Worm (Caenorhabditis elegans) whole organism, L2 larva: ENCODE measurements around the gene str-44.
A peak's percentile ranks its signal among the peaks of the same experiment; 100 is the strongest.

Experiments used
- C34F6.9 ChIP-seq: fragments of 150-350 bp; optimal IDR thresholded peaks from 2 replicates; lab custom pipeline; 2014; ENCODE audit warnings: missing biosample characterization, missing genetic modification characterization
- R02D3.7 ChIP-seq: fragments of 150-350 bp; optimal IDR thresholded peaks from 2 replicates; lab custom pipeline; 2014; ENCODE audit warnings: missing biosample characterization, missing genetic modification characterization
- Y55F3AM.14 ChIP-seq: fragments of 200-800 bp; sonication (Bioruptor generic); optimal IDR thresholded peaks from 2 replicates; lab custom pipeline; 2018; ENCODE audit warnings: mild to moderate bottlenecking, missing genetic modification characterization, missing compliant biosample characterization
- alr-1 ChIP-seq: fragments of 150-350 bp; optimal IDR thresholded peaks from 2 replicates; lab custom pipeline; 2014; ENCODE audit warnings: missing biosample characterization, missing genetic modification characterization
- aly-2 ChIP-seq: fragments of 150-350 bp; optimal IDR thresholded peaks from 2 replicates; lab custom pipeline; 2014; ENCODE audit warnings: missing biosample characterization, missing genetic modification characterization
- ama-1 ChIP-seq: fragments of 150-350 bp; optimal IDR thresholded peaks from 2 replicates; lab custom pipeline; 2018; ENCODE audit warnings: inconsistent platforms
- blmp-1 ChIP-seq: sonication (generic microtip); optimal IDR thresholded peaks from 2 replicates; lab custom pipeline; 2017; ENCODE audit warnings: missing genetic modification characterization, mild to moderate bottlenecking, missing compliant biosample characterization, antibody characterized with exemption, moderate library complexity; ENCODE audit not compliant: insufficient read depth
- egl-27 ChIP-seq: sonication (generic microtip); optimal IDR thresholded peaks from 3 replicates; lab custom pipeline; 2017; ENCODE audit warnings: missing biosample characterization, missing genetic modification reagents, missing genetic modification characterization
- elt-3 ChIP-seq: sonication (generic microtip); optimal IDR thresholded peaks from 2 replicates; lab custom pipeline; 2017; ENCODE audit warnings: missing biosample characterization, missing genetic modification characterization
- fos-1 ChIP-seq: fragments of 150-350 bp; optimal IDR thresholded peaks from 2 replicates; lab custom pipeline; 2014; ENCODE audit warnings: missing biosample characterization, missing genetic modification characterization
- gmeb-1 ChIP-seq: fragments of 150-350 bp; optimal IDR thresholded peaks from 2 replicates; lab custom pipeline; 2014; ENCODE audit warnings: missing biosample characterization, missing genetic modification characterization
- lin-13 ChIP-seq: fragments of 150-350 bp; optimal IDR thresholded peaks from 2 replicates; lab custom pipeline; 2014; ENCODE audit warnings: missing biosample characterization, missing genetic modification reagents, missing genetic modification characterization
- lin-39 ChIP-seq: fragments of 150-350 bp; optimal IDR thresholded peaks from 2 replicates; lab custom pipeline; 2014; ENCODE audit warnings: missing biosample characterization, missing genetic modification reagents, missing genetic modification characterization
- lsy-2 ChIP-seq, 2 experiments: fragments of 150-350 bp in 1 of 2; sonication (generic microtip) in 1 of 2; optimal IDR thresholded peaks; 2 replicates each; lab custom pipeline; 2014 to 2017; ENCODE audit warnings: missing biosample characterization in 2 of 2, missing genetic modification characterization in 2 of 2
- mdl-1 ChIP-seq, 2 experiments: fragments of 150-350 bp in 1 of 2; sonication (generic microtip) in 1 of 2; optimal IDR thresholded peaks; 2 replicates each; lab custom pipeline; 2017; ENCODE audit warnings: missing biosample characterization in 2 of 2, missing genetic modification characterization in 2 of 2
- nhr-10 ChIP-seq: sonication (generic microtip); optimal IDR thresholded peaks from 2 replicates; lab custom pipeline; 2017; ENCODE audit warnings: missing biosample characterization, missing genetic modification characterization
- nhr-21 ChIP-seq: fragments of 150-350 bp; optimal IDR thresholded peaks from 2 replicates; lab custom pipeline; 2014; ENCODE audit warnings: missing biosample characterization, missing genetic modification characterization
- nhr-23 ChIP-seq: fragments of 150-350 bp; optimal IDR thresholded peaks from 2 replicates; lab custom pipeline; 2014; ENCODE audit warnings: missing biosample characterization, missing genetic modification reagents, missing genetic modification characterization
- nhr-237 ChIP-seq: fragments of 150-350 bp; optimal IDR thresholded peaks from 2 replicates; lab custom pipeline; 2014; ENCODE audit warnings: missing biosample characterization, missing genetic modification characterization
- nhr-25 ChIP-seq: fragments of 150-350 bp; sonication (generic microtip); optimal IDR thresholded peaks from 3 replicates; lab custom pipeline; 2014; ENCODE audit warnings: missing biosample characterization, missing genetic modification characterization
- nhr-6 ChIP-seq: fragments of 150-350 bp; optimal IDR thresholded peaks from 2 replicates; lab custom pipeline; 2014; ENCODE audit warnings: missing biosample characterization, missing genetic modification characterization
- peb-1 ChIP-seq: fragments of 150-350 bp; optimal IDR thresholded peaks from 2 replicates; lab custom pipeline; 2014; ENCODE audit warnings: missing biosample characterization, missing genetic modification characterization
- sma-9 ChIP-seq, 2 experiments: fragments of 150-350 bp in 1 of 2; sonication (generic microtip) in 1 of 2; optimal IDR thresholded peaks; 2 replicates each; lab custom pipeline; 2014 to 2016; ENCODE audit warnings: missing genetic modification characterization in 2 of 2, mild to moderate bottlenecking in 1 of 2, missing biosample characterization in 1 of 2, missing compliant biosample characterization in 1 of 2, missing genetic modification reagents in 1 of 2, moderate library complexity in 1 of 2
- unc-39 ChIP-seq: fragments of 150-350 bp; optimal IDR thresholded peaks from 2 replicates; lab custom pipeline; 2014; ENCODE audit warnings: missing biosample characterization, missing genetic modification characterization
- zag-1 ChIP-seq: fragments of 150-350 bp; optimal IDR thresholded peaks from 2 replicates; lab custom pipeline; 2014; ENCODE audit warnings: missing biosample characterization, missing genetic modification characterization
- ztf-1 ChIP-seq: fragments of 200-800 bp; sonication (Bioruptor generic); conservative IDR thresholded peaks from 2 replicates; pipeline ENCODE4 v1.3.6; 2022; ENCODE audit warnings: missing genetic modification characterization, missing compliant biosample characterization
- ztf-11 ChIP-seq: sonication (generic microtip); optimal IDR thresholded peaks from 2 replicates; lab custom pipeline; 2017; ENCODE audit warnings: missing biosample characterization, missing genetic modification characterization
- ztf-4 ChIP-seq: fragments of 150-350 bp; optimal IDR thresholded peaks from 2 replicates; lab custom pipeline; 2014; ENCODE audit warnings: missing biosample characterization, missing genetic modification characterization

Gene str-44

DNA sequence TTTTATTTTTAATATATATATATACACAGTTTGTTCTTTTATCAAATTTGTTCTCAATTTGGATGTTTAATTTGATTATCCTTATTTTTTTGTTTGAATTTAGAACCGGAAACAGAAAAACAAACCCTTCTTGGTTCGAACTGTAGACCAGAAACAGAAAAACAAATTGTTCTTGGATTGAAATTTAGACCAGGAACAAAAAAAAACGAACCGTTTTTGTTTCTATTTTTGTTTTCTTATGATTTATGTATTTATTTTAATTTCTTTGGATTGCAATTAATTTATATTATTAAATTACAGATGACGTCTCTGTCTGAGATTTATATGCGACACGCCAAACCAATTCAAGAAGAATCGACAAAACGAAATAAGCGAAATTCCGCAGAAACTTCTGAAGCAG lies 1.6 kb upstream of the str-44 start, which contains the start of gene C42D4.19:
Gene C42D4.19 (plus strand): TSS at position 301 of the 400 bp plus-strand sequence.
- no peak for TF ChIP-seq C34F6.9
- no peak for TF ChIP-seq sma-9 (GFP tag; optimal IDR thresholded peaks at IDR 0.05; lab: Kevin White, UChicago)
- no peak for TF ChIP-seq sma-9 (tag; optimal IDR thresholded peaks at IDR 0.05; lab: Kevin White, UChicago)
- no peak for TF ChIP-seq lin-39 (tag; lab: Kevin White, UChicago)
- no peak for TF ChIP-seq Y55F3AM.14 (GFP tag; lab: Kevin White, UChicago)
- TF ChIP-seq lin-13 (GFP tag; lab: Kevin White, UChicago) = no peak

DNA sequence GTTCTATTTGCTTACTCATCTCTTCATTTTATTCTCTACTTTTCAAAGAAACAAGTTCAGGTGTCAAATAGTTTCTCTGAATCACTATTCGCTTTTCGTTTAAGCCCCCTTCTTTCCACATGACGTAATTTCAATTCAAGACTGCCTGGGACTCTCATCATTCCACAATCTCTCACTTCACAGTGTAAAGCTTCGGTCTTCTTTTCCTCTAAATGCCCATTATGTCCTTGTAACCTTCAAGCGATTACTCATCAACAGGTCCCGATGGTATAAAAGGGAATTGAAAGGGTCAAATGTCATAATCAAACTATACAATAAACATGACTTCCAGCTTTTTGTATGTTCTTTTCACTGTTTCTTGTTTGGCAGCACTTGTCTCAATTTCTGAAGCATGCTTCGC lies 2.0 kb downstream of the str-44 start, which contains the start of gene C42D4.3:
Gene C42D4.3 (plus strand): TSS at position 298 of the 400 bp plus-strand sequence.
- TF ChIP-seq nhr-25 = peak; percentile 86
- peak; percentile 52 for TF ChIP-seq fos-1 (tag; lab: Kevin White, UChicago)
- no peak for TF ChIP-seq alr-1 (tag; lab: Kevin White, UChicago)
- TF ChIP-seq mdl-1 (tag; optimal IDR thresholded peaks at IDR 0.05; lab: Kevin White, UChicago) = no peak
- TF ChIP-seq gmeb-1 (tag; lab: Kevin White, UChicago) = no peak
- no peak for TF ChIP-seq ama-1 (lab: Kevin White, UChicago)
- TF ChIP-seq, all 48 proteins: peak for 2

DNA sequence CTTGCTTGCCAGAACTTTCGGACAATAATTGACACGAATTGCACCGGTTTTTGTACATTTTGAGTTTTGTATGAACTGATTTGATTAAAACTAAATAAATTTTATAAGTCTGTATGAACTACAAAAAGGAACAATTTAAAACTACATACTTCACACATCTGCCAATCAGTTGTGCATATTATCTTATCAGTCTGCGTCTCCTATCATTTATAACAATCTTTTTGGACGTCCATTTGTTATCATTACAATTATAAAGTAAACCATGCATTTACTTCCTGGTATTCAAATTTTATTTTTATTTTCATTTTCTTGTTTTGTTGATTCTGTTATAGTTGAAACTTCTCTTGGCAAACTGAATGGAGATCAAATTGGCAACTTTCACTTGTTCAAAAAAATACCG lies 3.3 kb downstream of the str-44 start, which contains the start of gene cest-10:
Gene cest-10 (plus strand): TSS at position 254 of the 400 bp plus-strand sequence.
- peak; percentile 9 for TF ChIP-seq blmp-1
- TF ChIP-seq nhr-6 (tag; lab: Kevin White, UChicago) = no peak
- no peak for TF ChIP-seq ama-1 (lab: Kevin White, UChicago)
- no peak for TF ChIP-seq unc-39 (tag; lab: Kevin White, UChicago)
- peak; percentile 65 for TF ChIP-seq fos-1 (tag; lab: Kevin White, UChicago)
- no peak for TF ChIP-seq gmeb-1 (tag; lab: Kevin White, UChicago)
- no peak for TF ChIP-seq nhr-23 (tag; lab: Kevin White, UChicago)
- peak; percentile 29 for TF ChIP-seq sma-9 (GFP tag; optimal IDR thresholded peaks at IDR 0.05; lab: Kevin White, UChicago)
- TF ChIP-seq sma-9 (tag; optimal IDR thresholded peaks at IDR 0.05; lab: Kevin White, UChicago) = no peak
- peak; percentile 40 for TF ChIP-seq nhr-25

DNA sequence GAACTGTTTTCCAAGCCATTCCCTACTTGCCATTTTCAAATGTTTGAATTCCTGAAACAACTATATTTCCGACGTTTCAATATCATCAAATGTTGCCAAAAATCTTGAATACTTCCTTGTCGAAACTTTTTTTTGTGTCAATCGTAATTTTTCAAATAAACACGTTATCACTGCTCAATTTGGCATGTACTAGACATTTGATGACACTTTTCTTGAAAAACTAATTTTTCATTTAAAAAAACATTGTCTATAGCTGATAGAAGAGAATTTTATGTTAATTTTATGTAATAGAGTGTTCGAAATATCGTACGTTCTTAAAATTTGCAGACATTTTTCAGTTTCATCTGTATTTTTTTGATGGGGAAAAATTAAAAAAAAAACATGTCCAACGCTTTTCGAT lies 5.8 kb downstream of the str-44 start:
- no peak for TF ChIP-seq sma-9 (GFP tag; optimal IDR thresholded peaks at IDR 0.05; lab: Kevin White, UChicago)
- no peak for TF ChIP-seq sma-9 (tag; optimal IDR thresholded peaks at IDR 0.05; lab: Kevin White, UChicago)
- no peak for TF ChIP-seq nhr-237
- TF ChIP-seq unc-39 (tag; lab: Kevin White, UChicago) = no peak
- no peak for TF ChIP-seq blmp-1
- no peak for TF ChIP-seq gmeb-1 (tag; lab: Kevin White, UChicago)
- no peak for TF ChIP-seq R02D3.7 (tag; lab: Kevin White, UChicago)
- TF ChIP-seq fos-1 (tag; lab: Kevin White, UChicago) = no peak
- no peak for TF ChIP-seq lsy-2 (tag; optimal IDR thresholded peaks at IDR 0.05; lab: Kevin White, UChicago)
- TF ChIP-seq peb-1 (tag; lab: Kevin White, UChicago) = no peak
- no peak for TF ChIP-seq ztf-4 (tag; lab: Kevin White, UChicago)

DNA sequence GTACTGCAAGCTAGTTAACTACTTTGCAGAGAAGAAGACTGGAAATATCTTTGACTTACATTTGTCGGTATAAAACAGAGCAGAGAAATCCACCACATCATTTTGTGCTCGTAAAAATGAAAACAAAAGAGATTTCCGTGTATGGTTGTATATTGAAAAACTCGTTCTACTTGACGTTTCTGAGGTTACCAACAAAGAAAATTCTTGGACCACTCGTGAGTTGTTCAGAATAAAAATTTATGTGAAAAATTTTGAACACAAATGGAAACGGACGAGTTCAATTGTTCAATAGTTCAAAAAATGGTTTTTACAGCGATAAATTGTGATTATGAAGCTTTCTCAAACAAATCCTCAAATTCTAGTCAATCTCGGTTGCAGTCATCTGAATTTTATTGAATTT lies 7.6 kb downstream of the str-44 start, which contains the start of gene clec-179:
Gene clec-179 (minus strand): TSS at position 101 of the 400 bp plus-strand sequence.
- no peak for TF ChIP-seq fos-1 (tag; lab: Kevin White, UChicago)
- TF ChIP-seq zag-1 (tag; lab: Kevin White, UChicago) = no peak
- no peak for TF ChIP-seq ztf-11 (tag; lab: Kevin White, UChicago)
- no peak for TF ChIP-seq nhr-237
- TF ChIP-seq egl-27 (tag; lab: Kevin White, UChicago) = no peak
- no peak for TF ChIP-seq ama-1 (lab: Kevin White, UChicago)
- no peak for TF ChIP-seq Y55F3AM.14 (GFP tag; lab: Kevin White, UChicago)
- TF ChIP-seq nhr-21 (tag; lab: Kevin White, UChicago) = no peak
- TF ChIP-seq ztf-1 (GFP tag; lab: Robert Waterston, UW) = no peak

DNA sequence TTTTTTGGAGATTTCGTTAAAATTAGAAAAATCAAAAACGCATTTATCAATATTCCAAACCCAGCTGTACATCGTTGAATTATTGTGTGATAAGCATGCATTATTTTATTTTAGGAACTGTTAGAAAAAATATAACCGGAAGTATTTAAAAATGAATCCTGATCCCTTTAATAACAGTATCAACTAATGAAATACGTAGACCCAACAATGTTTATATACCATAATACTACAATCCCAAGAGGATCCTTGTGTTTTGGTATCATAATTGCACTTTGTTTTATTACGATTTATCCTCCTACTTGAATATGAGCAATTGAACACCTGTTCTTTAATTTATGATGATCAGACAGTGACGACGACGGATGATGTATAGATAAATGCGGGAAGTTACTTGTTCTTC lies 9.8 kb downstream of the str-44 start, which contains the start of gene str-249:
Gene str-249 (minus strand): TSS at position 101 of the 400 bp plus-strand sequence.
- no peak for TF ChIP-seq egl-27 (tag; lab: Kevin White, UChicago)
- no peak for TF ChIP-seq peb-1 (tag; lab: Kevin White, UChicago)
- TF ChIP-seq lin-13 (GFP tag; lab: Kevin White, UChicago) = no peak
- TF ChIP-seq aly-2 = no peak
- TF ChIP-seq alr-1 (tag; lab: Kevin White, UChicago) = no peak
- TF ChIP-seq elt-3 (tag; lab: Kevin White, UChicago) = no peak
- TF ChIP-seq nhr-10 = no peak
- TF ChIP-seq, all 48 proteins: peak for 0
